Worm (Caenorhabditis elegans) whole organism, midembryonic: ENCODE measurements around the gene famh-136.

ENCODE experiments used
- flt-1 ChIP-seq: fragments of 200-800 bp; sonication (Bioruptor generic); IDR thresholded peaks from 2 replicates; pipeline ENCODE4 v1.3.6; 2022; ENCODE audit warnings: missing genetic modification characterization, missing compliant biosample characterization
- tab-1 ChIP-seq: fragments of 200-800 bp; sonication (Bioruptor generic); IDR thresholded peaks from 2 replicates; pipeline ENCODE4 v1.3.6; 2022; ENCODE audit warnings: missing genetic modification characterization, missing compliant biosample characterization
- ztf-29 ChIP-seq: fragments of 200-800 bp; sonication (Bioruptor generic); IDR thresholded peaks from 2 replicates; pipeline ENCODE4 v1.3.6; 2022; ENCODE audit warnings: missing genetic modification reagents, missing genetic modification characterization, missing compliant biosample characterization

- TF ChIP-seq flt-1 (GFP tag; lab: Robert Waterston, UW) (peak; percentile 65; the same call in 1 of the 2 replicates), tab-1 (0 out of 2 replicates have a peak, but pooled peaks have one; percentile 61), ztf-29 (GFP tag; lab: Robert Waterston, UW) (no peak)
These were observed 13.4 kb upstream of the famh-136 start for ce11 chrIII:8873990-8874668.
